Worm (Caenorhabditis elegans) whole organism, early embryonic: Measurements from ENCODE around the gene ZK6.8.

ENCODE experiments used
- B0310.2 ChIP-seq: sonication (generic microtip); optimal IDR thresholded peaks from 2 replicates; lab custom pipeline; 2016; ENCODE audit warnings: mild to moderate bottlenecking, missing genetic modification characterization, missing compliant biosample characterization
- F13C5.2 ChIP-seq: sonication (generic microtip); optimal IDR thresholded peaks from 2 replicates; lab custom pipeline; 2017; ENCODE audit warnings: mild to moderate bottlenecking, missing genetic modification characterization, inconsistent platforms, missing compliant biosample characterization
- aly-1 ChIP-seq: sonication (generic microtip); optimal IDR thresholded peaks from 2 replicates; lab custom pipeline; 2016; ENCODE audit warnings: missing genetic modification characterization, missing compliant biosample characterization
- ama-1 ChIP-seq: fragments of 150-350 bp; optimal IDR thresholded peaks from 2 replicates; lab custom pipeline; 2014
- ceh-13 ChIP-seq: fragments of 200-800 bp; sonication (Bioruptor generic); optimal IDR thresholded peaks from 2 replicates; lab custom pipeline; 2018; ENCODE audit warnings: mild to moderate bottlenecking, missing genetic modification characterization, missing compliant biosample characterization
- ceh-36 ChIP-seq: sonication (generic microtip); optimal IDR thresholded peaks from 2 replicates; lab custom pipeline; 2016; ENCODE audit warnings: missing genetic modification characterization, inconsistent platforms, missing compliant biosample characterization
- ets-7 ChIP-seq: sonication (generic microtip); optimal IDR thresholded peaks from 2 replicates; lab custom pipeline; 2016; ENCODE audit warnings: missing genotype, missing genetic modification characterization, missing compliant biosample characterization
- flt-1 ChIP-seq: fragments of 200-800 bp; sonication (Bioruptor generic); IDR thresholded peaks from 2 replicates; pipeline ENCODE4 v1.3.6; 2022; ENCODE audit warnings: missing genetic modification characterization, missing compliant biosample characterization
- hmbx-1 ChIP-seq: sonication (generic microtip); optimal IDR thresholded peaks from 2 replicates; lab custom pipeline; 2016; ENCODE audit warnings: mild to moderate bottlenecking, missing genetic modification characterization, missing compliant biosample characterization
- hmg-4 ChIP-seq: fragments of 200-800 bp; sonication (Bioruptor generic); optimal IDR thresholded peaks from 2 replicates; lab custom pipeline; 2018; ENCODE audit warnings: mild to moderate bottlenecking, missing genetic modification characterization, missing compliant biosample characterization
- hnd-1 ChIP-seq: sonication (generic microtip); optimal IDR thresholded peaks from 2 replicates; lab custom pipeline; 2016; ENCODE audit warnings: missing genetic modification characterization, missing compliant biosample characterization
- pes-1 ChIP-seq: fragments of 200-800 bp; sonication (Bioruptor generic); IDR thresholded peaks from 2 replicates; pipeline ENCODE4 v1.3.6; 2022; ENCODE audit warnings: missing genetic modification reagents, missing genetic modification characterization, missing compliant biosample characterization
- scrt-1 ChIP-seq: fragments of 200-800 bp; sonication (Bioruptor generic); IDR thresholded peaks from 2 replicates; pipeline ENCODE4 v1.3.6; 2022; ENCODE audit warnings: missing genetic modification characterization, missing compliant biosample characterization
- sea-1 ChIP-seq: fragments of 200-800 bp; sonication (Bioruptor generic); conservative IDR thresholded peaks from 2 replicates; pipeline ENCODE4 v1.3.6; 2022; ENCODE audit warnings: missing genetic modification characterization, missing compliant biosample characterization
- tbx-11 ChIP-seq: fragments of 200-800 bp; sonication (Bioruptor generic); IDR thresholded peaks from 2 replicates; pipeline ENCODE4 v1.3.6; 2022; ENCODE audit warnings: missing genetic modification characterization, missing compliant biosample characterization
- tbx-37 ChIP-seq: fragments of 200-800 bp; sonication (Bioruptor generic); conservative IDR thresholded peaks from 2 replicates; pipeline ENCODE4 v1.3.6; 2022; ENCODE audit warnings: missing genetic modification reagents, missing genetic modification characterization, missing compliant biosample characterization
- tra-4 ChIP-seq: sonication (generic microtip); optimal IDR thresholded peaks from 2 replicates; lab custom pipeline; 2017; ENCODE audit warnings: missing genetic modification characterization, missing compliant biosample characterization

The ZK6.8 gene

DNA sequence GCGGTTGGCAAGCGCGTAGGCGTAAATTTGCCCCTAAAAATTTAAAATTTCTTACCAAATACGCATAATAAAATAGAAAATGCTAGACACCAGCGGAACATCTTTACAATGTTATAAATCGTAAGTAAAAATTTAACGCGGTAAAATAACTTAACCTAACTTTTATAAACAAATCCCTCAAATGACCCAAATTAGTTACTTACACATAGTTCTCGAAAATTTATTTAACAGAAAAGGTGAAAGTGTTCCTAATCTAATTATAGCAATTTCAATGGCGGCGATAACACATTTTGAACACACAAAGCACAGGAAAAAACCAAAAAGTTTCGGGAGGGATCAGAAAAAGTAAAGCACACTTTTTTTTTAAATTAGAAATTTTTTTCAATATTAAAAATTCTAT lies 1.5 kb upstream of the ZK6.8 start, which contains the start of gene mltn-8:
mltn-8 (minus strand) TSS at position 101 of the 400 bp plus-strand sequence.
- TF ChIP-seq sea-1 (GFP tag; lab: Robert Waterston, UW) (no peak), ets-7 (no peak), tbx-37 (GFP tag; lab: Robert Waterston, UW) (no peak), hmbx-1 (tag; lab: Kevin White, UChicago) (no peak), scrt-1 (GFP tag; lab: Robert Waterston, UW) (no peak), hnd-1 (tag; lab: Kevin White, UChicago) (no peak), B0310.2 (no peak), F13C5.2 (tag; lab: Kevin White, UChicago) (no peak), ceh-13 (no peak), flt-1 (no peak), aly-1 (tag; lab: Kevin White, UChicago) (no peak), ama-1 (no peak), ceh-36 (tag; lab: Kevin White, UChicago) (no peak), tra-4 (no peak), pes-1 (GFP tag; lab: Robert Waterston, UW) (no peak), tbx-11 (no peak), hmg-4 (GFP tag; lab: Kevin White, UChicago) (no peak)

- TF ChIP-seq sea-1 (GFP tag; lab: Robert Waterston, UW): no peak
- no peak for TF ChIP-seq hmg-4 (GFP tag; lab: Kevin White, UChicago)
- TF ChIP-seq pes-1 (GFP tag; lab: Robert Waterston, UW): no peak
- TF ChIP-seq F13C5.2 (tag; lab: Kevin White, UChicago): no peak
- no peak for TF ChIP-seq tra-4
- no peak for TF ChIP-seq ets-7
- no peak for TF ChIP-seq flt-1
These were observed 2.8 kb downstream of the ZK6.8 start for ce11 chrV:384511-384910.

DNA sequence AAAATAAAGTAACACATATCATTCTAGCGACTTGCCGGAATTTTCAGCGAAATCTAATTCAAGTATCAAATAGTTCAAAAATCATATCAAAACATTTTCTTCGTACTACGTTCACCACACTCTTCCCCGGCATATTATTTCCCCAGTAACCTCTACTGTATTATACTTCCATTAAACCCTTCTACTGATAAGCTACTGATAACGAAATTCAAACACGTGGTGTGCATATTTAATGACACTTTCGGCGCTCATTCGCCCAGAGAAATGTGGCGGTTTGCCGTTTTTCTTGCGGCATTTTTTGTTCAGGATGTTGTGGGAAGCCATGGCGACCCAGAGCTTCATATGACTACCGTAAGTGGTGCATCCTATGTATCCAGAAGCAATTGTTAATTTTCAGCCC lies 3.8 kb downstream of the ZK6.8 start, which contains the start of gene lipl-5:
lipl-5 (plus strand) TSS at position 259 of the 400 bp plus-strand sequence.
- TF ChIP-seq hmbx-1 (tag; lab: Kevin White, UChicago) (no peak), tra-4 (no peak), pes-1 (GFP tag; lab: Robert Waterston, UW) (no peak), F13C5.2 (tag; lab: Kevin White, UChicago) (no peak), ceh-13 (no peak), sea-1 (GFP tag; lab: Robert Waterston, UW) (no peak), ama-1 (no peak), ceh-36 (tag; lab: Kevin White, UChicago) (no peak), hmg-4 (GFP tag; lab: Kevin White, UChicago) (no peak), hnd-1 (tag; lab: Kevin White, UChicago) (no peak), tbx-11 (no peak), aly-1 (tag; lab: Kevin White, UChicago) (no peak), ets-7 (no peak), scrt-1 (GFP tag; lab: Robert Waterston, UW) (no peak), flt-1 (no peak), B0310.2 (no peak), tbx-37 (GFP tag; lab: Robert Waterston, UW) (no peak)

DNA sequence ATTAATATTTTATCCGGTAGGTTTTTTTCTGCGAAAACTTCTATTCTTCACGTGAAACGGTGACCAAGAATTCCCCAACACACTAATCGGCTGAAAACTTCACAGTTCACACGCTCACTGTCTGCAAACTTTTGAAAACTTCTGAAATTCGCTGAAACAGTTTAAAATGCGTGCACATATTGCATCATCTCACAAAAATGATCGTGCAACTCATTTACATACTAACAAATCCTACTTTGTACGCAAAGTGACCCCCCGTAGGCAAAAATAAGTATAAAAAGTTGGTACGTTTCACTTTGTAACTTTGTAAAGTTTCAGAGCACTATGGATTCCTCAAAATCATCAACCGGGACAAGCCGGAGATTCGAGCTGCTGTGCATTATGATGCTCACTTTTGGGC lies 6.7 kb downstream of the ZK6.8 start, which contains the start of gene ZK6.6:
ZK6.6 (plus strand) TSS at position 301 of the 400 bp plus-strand sequence.
- TF ChIP-seq tbx-37 (GFP tag; lab: Robert Waterston, UW): no peak
- no peak for TF ChIP-seq ceh-13

DNA sequence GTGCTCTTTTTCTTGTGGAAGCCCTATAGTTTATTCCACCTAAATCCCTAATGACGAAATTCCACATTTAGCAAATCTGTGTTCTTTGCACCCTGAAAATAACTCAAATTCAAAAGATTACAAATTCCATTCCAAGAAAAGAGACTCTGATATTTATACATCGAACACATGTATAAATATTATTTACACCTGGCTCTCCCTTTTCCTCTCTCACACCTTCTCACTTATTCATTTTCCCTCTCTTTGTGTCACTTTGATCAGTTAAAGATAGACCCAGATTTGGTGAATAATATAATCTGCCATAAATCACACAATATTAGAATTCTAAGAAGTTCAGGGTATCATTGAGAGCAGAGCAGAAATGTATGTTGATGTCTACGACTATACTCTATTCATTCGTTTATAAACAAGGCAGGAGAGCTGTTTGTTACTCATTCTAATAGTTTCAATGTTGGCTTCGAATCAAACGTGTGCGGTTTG lies 10.5 kb downstream of the ZK6.8 start, which contains the start of gene nhr-254:
nhr-254 (plus strand) TSS at position 430 of the 480 bp plus-strand sequence.
- no peak for TF ChIP-seq tra-4
- no peak for TF ChIP-seq pes-1 (GFP tag; lab: Robert Waterston, UW)
- no peak for TF ChIP-seq ets-7
- TF ChIP-seq hmg-4 (GFP tag; lab: Kevin White, UChicago): no peak
- no peak for TF ChIP-seq hmbx-1 (tag; lab: Kevin White, UChicago)

DNA sequence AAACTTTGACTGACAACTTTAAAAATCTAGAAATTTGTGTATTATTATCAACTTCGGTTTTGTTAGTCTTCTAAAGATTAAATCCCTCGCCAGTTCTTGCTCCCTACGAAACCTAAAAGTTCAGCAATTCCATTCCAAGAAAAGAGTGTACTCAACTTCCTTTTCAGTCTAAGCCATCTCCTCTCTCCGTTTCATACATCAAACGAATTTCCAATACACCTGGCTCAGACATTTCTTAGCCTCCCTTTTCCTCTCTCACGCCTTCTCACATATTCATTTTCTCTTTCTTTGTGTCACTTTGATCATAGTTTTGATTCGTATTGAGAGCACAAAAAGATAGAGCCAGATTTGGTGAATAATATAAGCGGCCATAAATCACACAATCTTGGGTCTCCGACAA lies 14.6 kb downstream of the ZK6.8 start, which contains the start of gene nhr-253:
nhr-253 (plus strand) TSS at position 285 of the 400 bp plus-strand sequence.
- TF ChIP-seq tbx-37 (GFP tag; lab: Robert Waterston, UW) (no peak), ets-7 (no peak), tbx-11 (no peak), ceh-36 (tag; lab: Kevin White, UChicago) (no peak)

DNA sequence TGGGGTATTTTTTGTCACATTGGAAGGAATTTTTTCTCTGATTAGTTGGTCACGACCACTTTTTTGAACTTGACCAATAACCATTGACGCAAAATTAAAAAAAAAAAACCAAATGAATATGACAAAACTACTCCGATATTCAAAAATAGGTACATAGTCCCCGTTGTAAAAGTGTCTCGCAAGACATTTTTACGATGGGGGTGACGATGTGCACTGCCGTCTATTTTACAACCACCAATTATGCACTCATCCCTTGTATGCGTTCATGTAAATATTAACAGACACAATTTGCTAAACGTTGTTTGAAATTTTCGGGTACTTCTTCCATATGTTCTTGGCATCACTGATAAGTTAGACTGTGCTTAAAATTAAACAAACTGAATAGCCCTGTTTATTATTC lies 18.0 kb downstream of the ZK6.8 start, which contains the start of gene scl-27:
scl-27 (plus strand) TSS at position 301 of the 400 bp plus-strand sequence.
- TF ChIP-seq ama-1 (no peak), pes-1 (GFP tag; lab: Robert Waterston, UW) (no peak), ceh-13 (no peak), tbx-37 (GFP tag; lab: Robert Waterston, UW) (no peak), aly-1 (tag; lab: Kevin White, UChicago) (no peak), tbx-11 (no peak), tra-4 (no peak)

DNA sequence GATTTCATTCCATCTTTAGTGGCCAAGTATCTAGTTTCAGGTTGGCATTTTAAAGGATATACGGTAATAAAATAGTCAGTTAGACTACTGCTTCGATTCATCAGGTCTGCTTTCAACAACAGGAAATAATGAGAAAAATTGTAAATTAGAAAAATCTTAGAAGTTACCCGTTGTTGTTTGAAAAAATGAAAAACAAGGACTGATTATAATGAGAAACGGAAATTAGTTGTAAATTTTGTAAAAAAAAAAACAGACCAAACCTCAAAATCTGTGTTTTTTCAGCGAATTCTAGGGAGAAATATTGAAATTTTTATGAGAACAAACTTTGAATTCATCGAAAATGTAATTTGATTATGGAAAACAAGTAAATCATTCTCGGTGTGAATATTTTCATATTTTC lies 21.3 kb downstream of the ZK6.8 start, which contains the start of gene srh-62:
srh-62 (minus strand) TSS at position 101 of the 400 bp plus-strand sequence.
- TF ChIP-seq aly-1 (tag; lab: Kevin White, UChicago) (no peak), tra-4 (no peak)

DNA sequence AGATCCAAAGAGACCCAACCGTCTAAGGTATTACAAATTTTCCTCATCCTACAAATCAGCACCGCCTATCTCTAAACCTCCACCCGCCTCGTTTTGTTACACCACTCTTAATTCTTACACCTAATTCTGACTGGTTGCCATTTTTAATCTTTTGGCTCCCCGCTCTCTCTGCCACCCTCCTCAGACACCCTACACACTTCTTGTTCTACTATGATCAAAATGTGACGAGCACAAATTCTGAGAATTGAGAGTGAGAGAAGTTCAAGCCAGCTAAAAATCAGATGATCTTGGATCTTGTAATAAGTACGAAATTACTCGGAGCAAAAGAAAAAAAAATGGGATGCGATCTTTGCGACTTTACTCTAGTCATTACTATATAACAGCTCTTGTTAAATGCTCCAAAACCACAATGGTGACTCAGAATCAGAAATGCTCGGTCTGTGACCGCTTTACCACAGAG lies 22.5 kb downstream of the ZK6.8 start, which contains the start of gene nhr-252:
nhr-252 (plus strand) TSS at position 410 of the 460 bp plus-strand sequence.
- TF ChIP-seq aly-1 (tag; lab: Kevin White, UChicago): no peak
- TF ChIP-seq flt-1: no peak
- no peak for TF ChIP-seq ceh-36 (tag; lab: Kevin White, UChicago)
- TF ChIP-seq ceh-13: no peak
- no peak for TF ChIP-seq ets-7
- TF ChIP-seq F13C5.2 (tag; lab: Kevin White, UChicago): no peak
- TF ChIP-seq sea-1 (GFP tag; lab: Robert Waterston, UW): no peak
- no peak for TF ChIP-seq hnd-1 (tag; lab: Kevin White, UChicago)
- TF ChIP-seq ama-1: no peak
- TF ChIP-seq hmg-4 (GFP tag; lab: Kevin White, UChicago): no peak
- no peak for TF ChIP-seq tbx-37 (GFP tag; lab: Robert Waterston, UW)
- TF ChIP-seq B0310.2: no peak
